Fruit fly (Drosophila melanogaster): ENCODE results near the gene RpL34a.

RpL34a gene

DNA sequence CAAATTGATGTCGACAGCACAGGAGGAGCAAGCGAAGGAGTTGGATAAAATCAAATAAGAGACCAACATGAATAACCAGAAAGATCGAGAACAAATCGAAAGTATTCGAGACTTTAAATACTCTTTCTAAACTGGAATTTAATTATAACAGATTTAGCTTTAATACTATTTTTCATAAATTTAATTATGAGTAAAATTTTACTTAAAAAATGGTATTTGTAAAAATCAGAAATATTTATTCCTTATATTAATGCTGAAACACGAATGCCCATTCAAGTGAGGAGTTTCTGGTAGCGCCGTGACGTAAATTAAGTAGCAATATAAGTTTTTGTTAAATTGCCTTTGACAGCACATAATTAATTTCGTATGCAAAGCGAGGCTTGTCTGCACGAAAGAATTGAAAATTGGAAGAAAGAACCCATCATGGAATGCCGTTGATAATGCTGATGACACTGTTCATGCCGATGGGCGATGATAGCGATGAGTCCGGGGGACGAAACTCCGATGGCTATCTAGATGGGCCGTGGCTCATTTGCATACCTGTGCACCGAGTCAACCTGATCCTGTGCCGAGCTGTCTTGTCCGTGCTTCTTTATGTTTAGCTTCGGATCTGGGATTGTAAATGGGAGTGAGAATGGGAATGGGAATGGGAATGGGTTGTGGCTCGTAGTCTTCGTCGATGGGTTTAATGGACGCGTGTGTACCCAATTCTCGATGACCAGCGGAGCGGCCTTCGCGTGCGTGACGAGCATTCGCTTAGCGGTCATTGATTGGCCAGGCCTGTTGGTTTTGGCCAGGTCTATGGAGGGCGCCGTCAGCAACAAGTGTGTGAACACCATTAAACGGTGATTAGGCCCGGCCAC, 46.0 kb downstream of the RpL34a start (continued):
- no peak for TF ChIP-seq Hr39 (optimal IDR thresholded peaks at IDR 0.05)
- peak; percentile 2 for TF ChIP-seq CG12299 (tag; optimal IDR thresholded peaks at IDR 0.05)
- TF ChIP-seq Deaf1 (tag; optimal IDR thresholded peaks at IDR 0.05), result no peak
- peak; percentile 24 for TF ChIP-seq CG30020 (tag; optimal IDR thresholded peaks at IDR 0.05)
- peak; percentile 23; the same call in 1 of the 2 replicates for TF ChIP-seq CG32532 (GFP tag; IDR thresholded peaks at IDR 0.05)
- TF ChIP-seq MTF-1 (GFP tag; optimal IDR thresholded peaks at IDR 0.05; ENCODE audit: borderline replicate concordance), result no peak
- no peak for TF ChIP-seq maf-S (GFP tag; optimal IDR thresholded peaks at IDR 0.05)
- peak; percentile 47 for TF ChIP-seq trem (tag; optimal IDR thresholded peaks at IDR 0.05)
- 0 out of 3 replicates have a peak, but pooled peaks have one; percentile 44 for TF ChIP-seq CG6175 (GFP tag; IDR thresholded peaks at IDR 0.05)
- no peak for TF ChIP-seq dan (GFP tag; IDR thresholded peaks at IDR 0.05)
- no peak for TF ChIP-seq bcd (GFP tag; optimal IDR thresholded peaks at IDR 0.05)
- no peak for TF ChIP-seq klu (GFP tag; IDR thresholded peaks at IDR 0.05)
- no peak for TF ChIP-seq sr (GFP tag; IDR thresholded peaks at IDR 0.05)
- TF ChIP-seq CG14860 (GFP tag; IDR thresholded peaks at IDR 0.05; ENCODE audit: partially characterized antibody), result no peak
- TF ChIP-seq CG4360 (GFP tag; IDR thresholded peaks at IDR 0.05), result peak; percentile 21; the same call in 1 of the 2 replicates
- peak; percentile 29 for TF ChIP-seq Vsx1 (GFP tag; optimal IDR thresholded peaks at IDR 0.05)
- TF ChIP-seq gem (tag; optimal IDR thresholded peaks at IDR 0.05), result peak; percentile 78
- TF ChIP-seq CG11504 (tag; optimal IDR thresholded peaks at IDR 0.05), result peak; percentile 48
- no peak for TF ChIP-seq schlank (tag; optimal IDR thresholded peaks at IDR 0.05)
- TF ChIP-seq CG15601 (tag; optimal IDR thresholded peaks at IDR 0.05), result peak; percentile 86
- TF ChIP-seq CG31441 (GFP tag; IDR thresholded peaks at IDR 0.05), result peak; percentile 66
- peak; percentile 10 for TF ChIP-seq CG30403 (GFP tag; optimal IDR thresholded peaks at IDR 0.05)
- no peak for TF ChIP-seq CG2116 (GFP tag; optimal IDR thresholded peaks at IDR 0.05)
- TF ChIP-seq CG17612 (GFP tag; IDR thresholded peaks at IDR 0.05), result no peak
- TF ChIP-seq CG11560 (tag; IDR thresholded peaks at IDR 0.05), result no peak
- no peak for TF ChIP-seq lov (optimal IDR thresholded peaks at IDR 0.05)
- TF ChIP-seq lov (GFP tag; IDR thresholded peaks at IDR 0.05), result 0 out of 3 replicates have a peak, but pooled peaks have one; percentile 17
- TF ChIP-seq CG13296 (GFP tag; optimal IDR thresholded peaks at IDR 0.05), result no peak
- peak; percentile 41 for TF ChIP-seq nerfin-1 (tag; optimal IDR thresholded peaks at IDR 0.05)
- peak; percentile 47 for TF ChIP-seq CG7745 (tag; optimal IDR thresholded peaks at IDR 0.05)
- no peak for TF ChIP-seq pb (GFP tag; optimal IDR thresholded peaks at IDR 0.05)
- no peak for TF ChIP-seq CG31365 (tag; optimal IDR thresholded peaks at IDR 0.05)
- peak; percentile 5 for TF ChIP-seq CG6813 (GFP tag; optimal IDR thresholded peaks at IDR 0.05)
- peak; percentile 7 for TF ChIP-seq Xbp1 (GFP tag; optimal IDR thresholded peaks at IDR 0.05)
- no peak for TF ChIP-seq Side (GFP tag; optimal IDR thresholded peaks at IDR 0.05)
- TF ChIP-seq Dip3 (GFP tag; optimal IDR thresholded peaks at IDR 0.05), result no peak
- no peak for TF ChIP-seq CG18619 (GFP tag; optimal IDR thresholded peaks at IDR 0.05)
- TF ChIP-seq CG10462 (GFP tag; optimal IDR thresholded peaks at IDR 0.05), result no peak
- TF ChIP-seq grn (GFP tag; optimal IDR thresholded peaks at IDR 0.05), result peak; percentile 97
- peak; percentile 82 for TF ChIP-seq CG17829 (tag; optimal IDR thresholded peaks at IDR 0.05)
- peak; percentile 34; the same call in 1 of the 2 replicates for TF ChIP-seq chm (GFP tag; IDR thresholded peaks at IDR 0.05)
- TF ChIP-seq gsb-n (tag; optimal IDR thresholded peaks at IDR 0.05), result peak; percentile 85
- no peak for TF ChIP-seq sc (optimal IDR thresholded peaks at IDR 0.05)
- TF ChIP-seq sc (GFP tag; optimal IDR thresholded peaks at IDR 0.05), result peak; percentile 39
- no peak for TF ChIP-seq CG9817 (tag; optimal IDR thresholded peaks at IDR 0.05)
- no peak for TF ChIP-seq chinmo (GFP tag; IDR thresholded peaks at IDR 0.05; ENCODE audit: partially characterized antibody)
- TF ChIP-seq danr (GFP tag; IDR thresholded peaks at IDR 0.05), result no peak
- TF ChIP-seq CG42726 (GFP tag; IDR thresholded peaks at IDR 0.05; ENCODE audit: partially characterized antibody), result no peak
- TF ChIP-seq CG7556 (GFP tag; optimal IDR thresholded peaks at IDR 0.05), result peak; percentile 32
